Fruit fly (Drosophila melanogaster) whole organism: ENCODE results near the gene CG13605.

Experiments
- CG8478 ChIP-seq: fragments of >200 bp; optimal IDR thresholded peaks from 2 replicates; lab custom pipeline; 2018; ENCODE audit warnings: inconsistent platforms
- Dll ChIP-seq: fragments of >200 bp; optimal IDR thresholded peaks from 2 replicates; lab custom pipeline; 2017
- EcR ChIP-seq, 2 experiments: fragments of >200 bp; optimal IDR thresholded peaks; 2 replicates each; lab custom pipeline; 2017; ENCODE audit warnings: missing biosample characterization in 2 of 2, missing genetic modification characterization in 2 of 2, missing genetic modification reagents in 2 of 2
- pan ChIP-seq: fragments of >200 bp; optimal IDR thresholded peaks from 2 replicates; lab custom pipeline; 2017
- psq ChIP-seq: fragments of >200 bp; optimal IDR thresholded peaks from 2 replicates; lab custom pipeline; 2017
- usp ChIP-seq: fragments of >200 bp; optimal IDR thresholded peaks from 2 replicates; lab custom pipeline; 2017; ENCODE audit warnings: missing biosample characterization, missing genetic modification characterization, mixed read lengths

The CG13605 gene

dm6 chr3R:24112320-24113069, at the start of gene CG13605:
Gene CG13605, minus strand, starts transcription at chr3R:24112389.
- TF ChIP-seq EcR (GFP tag; optimal IDR thresholded peaks at IDR 0.05; lab: Kevin White, UChicago) = no peak
- TF ChIP-seq psq (lab: Kevin White, UChicago) = no peak
- TF ChIP-seq pan (lab: Kevin White, UChicago) = no peak
- TF ChIP-seq usp (GFP tag; lab: Kevin White, UChicago) = no peak
- TF ChIP-seq Dll (lab: Kevin White, UChicago) = no peak
- TF ChIP-seq CG8478 (lab: Kevin White, UChicago) = no peak

dm6 chr3R:24161173-24161811, 49.1 kb upstream of the CG13605 start, which contains the start of the genes Myo95E and TBC1d7:
Gene Myo95E, minus strand, starts transcription at chr3R:24161498.
Gene TBC1d7, plus strand, starts transcription at chr3R:24161727.
- TF ChIP-seq pan (lab: Kevin White, UChicago) = peak; percentile 69
- no peak for TF ChIP-seq EcR (GFP tag; optimal IDR thresholded peaks at IDR 0.05; lab: Kevin White, UChicago)

- TF ChIP-seq pan (lab: Kevin White, UChicago) (no peak), EcR (GFP tag; optimal IDR thresholded peaks at IDR 0.05; lab: Kevin White, UChicago) (no peak), psq (lab: Kevin White, UChicago) (no peak), Dll (lab: Kevin White, UChicago) (no peak), usp (GFP tag; lab: Kevin White, UChicago) (no peak), CG8478 (lab: Kevin White, UChicago) (no peak)
These were observed 40.0 kb upstream of the CG13605 start, which contains the start of the genes p38a and CG6178 for dm6 chr3R:24151924-24152809. Gene p38a, minus strand, starts transcription at chr3R:24152321. Gene CG6178, plus strand, starts transcription at chr3R:24152347.

- no peak for TF ChIP-seq psq (lab: Kevin White, UChicago)
- no peak for TF ChIP-seq pan (lab: Kevin White, UChicago)
- TF ChIP-seq usp (GFP tag; lab: Kevin White, UChicago) = no peak
- TF ChIP-seq EcR (GFP tag; optimal IDR thresholded peaks at IDR 0.05; lab: Kevin White, UChicago) = no peak
- no peak for TF ChIP-seq Dll (lab: Kevin White, UChicago)
These were observed 37.9 kb upstream of the CG13605 start, which contains the start of gene p38c for dm6 chr3R:24150103-24150502. Gene p38c, minus strand, starts transcription at chr3R:24150203.

dm6 chr3R:24148838-24149237, 36.6 kb upstream of the CG13605 start, which contains the start of gene Slimp:
Gene Slimp, minus strand, starts transcription at chr3R:24148967.
- TF ChIP-seq EcR (GFP tag; optimal IDR thresholded peaks at IDR 0.05; lab: Kevin White, UChicago) = no peak
- no peak for TF ChIP-seq Dll (lab: Kevin White, UChicago)
- TF ChIP-seq usp (GFP tag; lab: Kevin White, UChicago) = no peak
- TF ChIP-seq psq (lab: Kevin White, UChicago) = no peak
- no peak for TF ChIP-seq CG8478 (lab: Kevin White, UChicago)
- TF ChIP-seq pan (lab: Kevin White, UChicago) = no peak

dm6 chr3R:24144542-24144941, 32.4 kb upstream of the CG13605 start:
- no peak for TF ChIP-seq EcR (GFP tag; optimal IDR thresholded peaks at IDR 0.05; lab: Kevin White, UChicago)
- no peak for TF ChIP-seq usp (GFP tag; lab: Kevin White, UChicago)
- TF ChIP-seq CG8478 (lab: Kevin White, UChicago) = no peak
- TF ChIP-seq psq (lab: Kevin White, UChicago) = no peak
- TF ChIP-seq pan (lab: Kevin White, UChicago) = no peak
- no peak for TF ChIP-seq Dll (lab: Kevin White, UChicago)

- TF ChIP-seq Dll (lab: Kevin White, UChicago) (no peak), psq (lab: Kevin White, UChicago) (no peak), pan (lab: Kevin White, UChicago) (no peak), EcR (GFP tag; optimal IDR thresholded peaks at IDR 0.05; lab: Kevin White, UChicago) (no peak), usp (GFP tag; lab: Kevin White, UChicago) (no peak), CG8478 (lab: Kevin White, UChicago) (no peak)
These were observed 31.6 kb upstream of the CG13605 start for dm6 chr3R:24143779-24144178.

dm6 chr3R:24143372-24143771, 31.2 kb upstream of the CG13605 start:
- TF ChIP-seq Dll (lab: Kevin White, UChicago) = peak; percentile 55
- TF ChIP-seq usp (GFP tag; lab: Kevin White, UChicago) = no peak
- no peak for TF ChIP-seq EcR (GFP tag; optimal IDR thresholded peaks at IDR 0.05; lab: Kevin White, UChicago)
- no peak for TF ChIP-seq psq (lab: Kevin White, UChicago)
- TF ChIP-seq pan (lab: Kevin White, UChicago) = no peak
- TF ChIP-seq CG8478 (lab: Kevin White, UChicago) = no peak

dm6 chr3R:24142971-24143370, 30.8 kb upstream of the CG13605 start:
- TF ChIP-seq psq (lab: Kevin White, UChicago) (no peak), pan (lab: Kevin White, UChicago) (no peak), usp (GFP tag; lab: Kevin White, UChicago) (no peak), EcR (GFP tag; optimal IDR thresholded peaks at IDR 0.05; lab: Kevin White, UChicago) (no peak), Dll (lab: Kevin White, UChicago) (no peak), CG8478 (lab: Kevin White, UChicago) (no peak)

dm6 chr3R:24141013-24141592, 28.9 kb upstream of the CG13605 start, which contains the start of gene Kal1:
Gene Kal1, plus strand, starts transcription at chr3R:24141395.
- TF ChIP-seq usp (GFP tag; lab: Kevin White, UChicago) (no peak), EcR (GFP tag; optimal IDR thresholded peaks at IDR 0.05; lab: Kevin White, UChicago) (no peak), Dll (lab: Kevin White, UChicago) (peak; percentile 73)
